Fruit fly (Drosophila melanogaster): ENCODE measurements around the gene CG13284.

The CG13284 gene

DNA sequence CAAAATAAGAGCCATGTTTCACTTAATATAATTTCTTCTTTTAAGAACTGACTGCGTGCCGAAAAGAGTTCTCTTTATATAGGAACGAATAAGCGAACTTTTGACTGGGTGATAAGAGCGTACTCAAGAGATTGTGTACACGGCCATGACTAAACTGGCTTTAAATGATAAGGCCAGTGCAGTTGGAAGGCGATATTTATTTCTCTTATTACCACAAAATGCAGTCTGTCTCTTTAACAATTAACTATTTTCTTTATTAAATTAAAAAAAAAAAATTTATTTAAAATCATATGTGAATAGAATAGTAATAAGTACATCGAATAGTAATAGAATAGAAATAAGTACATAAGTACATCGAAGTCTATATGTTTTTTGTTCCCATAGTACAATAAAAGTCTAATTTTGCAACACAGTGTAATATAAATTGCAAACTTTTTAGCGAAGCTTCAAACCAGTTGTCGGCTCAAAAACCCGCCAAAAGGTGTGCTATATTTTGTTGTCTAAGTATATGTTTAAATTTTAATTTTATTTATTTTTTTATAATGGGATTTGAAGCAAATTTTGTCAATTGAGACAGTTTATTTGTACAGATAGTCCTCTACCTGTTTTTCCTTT is 3.9 kb upstream of the CG13284 start, which contains the start of gene CG31810 (continued):
- TF ChIP-seq Fer1 (GFP tag; optimal IDR thresholded peaks at IDR 0.05), result peak; percentile 8
- TF ChIP-seq CG31441 (GFP tag; IDR thresholded peaks at IDR 0.05), result peak; percentile 32; the same call in 1 of the 2 replicates
- peak; percentile 12 for TF ChIP-seq gcm (GFP tag; optimal IDR thresholded peaks at IDR 0.05)
- TF ChIP-seq row (GFP tag; IDR thresholded peaks at IDR 0.05), result peak; percentile 43
- TF ChIP-seq Med (GFP tag), result peak; percentile 11
- no peak for TF ChIP-seq CG3726 (GFP tag; IDR thresholded peaks at IDR 0.05)
- TF ChIP-seq stc (GFP tag; IDR thresholded peaks at IDR 0.05), result 0 out of 2 replicates have a peak, but pooled peaks have one; percentile 8
- TF ChIP-seq ara (GFP tag; IDR thresholded peaks at IDR 0.05), result no peak
- no peak for TF ChIP-seq ci (GFP tag; IDR thresholded peaks at IDR 0.05)
- peak; percentile 7; the same call in 1 of the 3 replicates for TF ChIP-seq CG2199 (GFP tag; IDR thresholded peaks at IDR 0.05)
- TF ChIP-seq CG6272 (GFP tag; IDR thresholded peaks at IDR 0.05), result no peak
- TF ChIP-seq pita (GFP tag; optimal IDR thresholded peaks at IDR 0.05), result peak; percentile 3
- peak in 1 of 2 experiments; percentile 21 for TF ChIP-seq Hr51 (GFP tag; optimal IDR thresholded peaks at IDR 0.05)

DNA sequence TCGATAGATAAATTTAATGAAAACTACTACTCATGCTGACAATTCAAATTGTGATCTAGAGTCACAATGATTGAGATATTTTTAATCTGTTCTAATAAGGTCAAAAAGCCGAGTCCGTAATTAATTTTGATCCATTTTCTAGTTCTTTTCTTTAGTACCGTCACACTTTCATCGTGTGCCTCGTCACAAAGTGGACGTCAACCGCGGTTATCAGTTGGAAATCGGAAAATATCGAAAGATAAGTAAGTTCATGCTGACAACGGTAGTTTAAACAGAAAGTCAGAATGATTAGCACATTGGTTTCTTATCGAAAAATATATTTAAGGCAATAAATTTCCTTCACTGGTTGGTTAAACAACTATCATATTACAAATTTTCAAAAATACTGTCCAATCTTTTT is 1.9 kb upstream of the CG13284 start:
- TF ChIP-seq GATAe (GFP tag; conservative IDR thresholded peaks at IDR 0.05), result 0 out of 2 replicates have a peak, but pooled peaks have one; percentile 15
- no peak for TF ChIP-seq CG12942 (GFP tag; optimal IDR thresholded peaks at IDR 0.05)
- peak; percentile 51 for TF ChIP-seq grn (GFP tag; optimal IDR thresholded peaks at IDR 0.05)
- no peak for TF ChIP-seq Dfd (GFP tag; optimal IDR thresholded peaks at IDR 0.05)
- peak; percentile 90 for TF ChIP-seq Meics (GFP tag; optimal IDR thresholded peaks at IDR 0.05)
- TF ChIP-seq exex (tag; optimal IDR thresholded peaks at IDR 0.05), result peak; percentile 35

DNA sequence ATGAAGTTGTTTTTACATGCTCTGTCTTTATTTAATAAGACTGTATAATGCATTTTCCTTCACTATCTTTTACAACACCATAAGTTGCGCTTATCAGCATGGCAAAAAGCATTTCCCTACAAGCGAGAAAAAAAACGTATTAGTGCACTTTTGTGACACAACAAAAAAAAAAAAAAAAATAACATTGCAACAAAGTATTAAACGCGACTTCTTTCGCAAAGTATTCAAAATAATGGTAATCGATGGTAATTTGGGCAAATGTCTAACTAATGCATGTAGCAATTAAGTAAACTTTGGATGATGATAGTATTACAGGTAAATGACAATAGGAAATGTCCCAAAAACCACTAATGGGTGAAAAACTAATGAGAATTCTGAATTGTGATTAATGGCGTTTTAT is 568 bp downstream of the CG13284 start:
- TF ChIP-seq pzg (GFP tag; optimal IDR thresholded peaks at IDR 0.05) (no peak), Myb (GFP tag; optimal IDR thresholded peaks at IDR 0.05) (no peak), CG17612 (GFP tag; IDR thresholded peaks at IDR 0.05) (no peak), scrt (GFP tag; optimal IDR thresholded peaks at IDR 0.05) (no peak)

DNA sequence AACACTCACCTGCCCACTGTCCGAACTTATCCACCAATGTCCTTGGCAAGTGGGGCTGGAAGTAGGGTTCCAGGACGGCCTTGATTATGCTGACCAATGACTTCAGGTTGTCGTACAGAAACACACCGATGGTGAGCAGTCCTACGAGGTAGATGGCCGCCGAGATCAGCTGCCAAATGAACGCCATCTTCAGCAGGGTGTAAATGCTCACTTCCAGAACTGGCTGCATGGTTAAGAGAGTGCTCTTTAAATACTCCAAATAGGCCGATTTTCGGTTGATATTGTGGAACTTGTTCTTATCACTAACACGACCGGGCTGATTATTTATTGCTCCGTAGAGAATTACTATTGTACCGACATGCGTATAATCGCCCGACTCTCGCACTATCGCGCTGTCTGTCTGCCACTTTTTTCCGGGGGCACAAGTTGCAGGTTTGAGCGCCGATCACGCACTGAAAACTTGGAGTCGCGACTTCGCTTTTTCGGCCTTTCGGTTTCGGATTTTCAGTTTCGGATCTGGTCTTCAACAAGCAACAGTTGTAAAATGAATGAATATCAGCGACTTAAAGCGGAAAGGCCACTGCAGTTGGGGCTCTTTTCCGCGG is 1.7 kb downstream of the CG13284 start:
- TF ChIP-seq exex (tag; optimal IDR thresholded peaks at IDR 0.05), result peak; percentile 71
- peak; percentile 76 for TF ChIP-seq sug (tag; optimal IDR thresholded peaks at IDR 0.05)
- no peak for TF ChIP-seq CG34224 (GFP tag; IDR thresholded peaks at IDR 0.05; ENCODE audit: partially characterized antibody)
- peak; percentile 6 to 14 for TF ChIP-seq Trl (optimal IDR thresholded peaks at IDR 0.05)
- TF ChIP-seq Trl (GFP tag; optimal IDR thresholded peaks at IDR 0.05), result no peak
- TF ChIP-seq odd (GFP tag; optimal IDR thresholded peaks at IDR 0.05), result peak; percentile 51
- peak; percentile 88 for TF ChIP-seq Deaf1 (tag; optimal IDR thresholded peaks at IDR 0.05)
- TF ChIP-seq GATAe (GFP tag; conservative IDR thresholded peaks at IDR 0.05), result peak; percentile 9; the same call in 1 of the 2 replicates
- TF ChIP-seq CG6175 (GFP tag; IDR thresholded peaks at IDR 0.05), result peak; percentile 88; the same call in 2 of the 3 replicates
- peak; percentile 21 for TF ChIP-seq grn (GFP tag; optimal IDR thresholded peaks at IDR 0.05)
- TF ChIP-seq sens (GFP tag), result peak; percentile 47
- no peak for TF ChIP-seq CG8290 (GFP tag; optimal IDR thresholded peaks at IDR 0.05)
- peak in 1 of 2 experiments; percentile 18 for TF ChIP-seq CG8290 (tag; optimal IDR thresholded peaks at IDR 0.05)
- no peak for TF ChIP-seq CG1233 (GFP tag; optimal IDR thresholded peaks at IDR 0.05)
- no peak for TF ChIP-seq sisA (GFP tag; IDR thresholded peaks at IDR 0.05)
- peak; percentile 5 for TF ChIP-seq CG7987 (GFP tag; optimal IDR thresholded peaks at IDR 0.05)
- TF ChIP-seq CG12769 (tag; optimal IDR thresholded peaks at IDR 0.05), result peak; percentile 15
- no peak for TF ChIP-seq BEAF-32 (GFP tag; optimal IDR thresholded peaks at IDR 0.05)
- TF ChIP-seq CG12071 (GFP tag; optimal IDR thresholded peaks at IDR 0.05), result peak; percentile 11
- TF ChIP-seq cwo (GFP tag; optimal IDR thresholded peaks at IDR 0.05), result peak; percentile 15
- no peak for TF ChIP-seq CG16813 (GFP tag; IDR thresholded peaks at IDR 0.05; ENCODE audit: partially characterized antibody)
- peak; percentile 17 for TF ChIP-seq Ets65A (GFP tag)
- TF ChIP-seq Med (GFP tag), result peak; percentile 73
- TF ChIP-seq CG13296 (GFP tag; optimal IDR thresholded peaks at IDR 0.05), result peak; percentile 39
- TF ChIP-seq Scr (GFP tag; IDR thresholded peaks at IDR 0.05; ENCODE audit: partially characterized antibody), result no peak
- peak; percentile 3 for TF ChIP-seq HmgZ (tag; optimal IDR thresholded peaks at IDR 0.05)
